Worm (Caenorhabditis elegans) whole organism, late embryonic: ENCODE results near the gene oac-40.

ENCODE experiments used
- ama-1 ChIP-seq: fragments of 150-350 bp; optimal IDR thresholded peaks from 2 replicates; lab custom pipeline; 2014
- ceh-30 ChIP-seq: fragments of 150-350 bp; optimal IDR thresholded peaks from 2 replicates; lab custom pipeline; 2014; ENCODE audit warnings: missing biosample characterization, missing genetic modification characterization
- dmd-4 ChIP-seq: sonication (generic microtip); optimal IDR thresholded peaks from 2 replicates; lab custom pipeline; 2016; ENCODE audit warnings: borderline replicate concordance, missing genetic modification characterization, missing compliant biosample characterization
- lin-11 ChIP-seq: fragments of 200-800 bp; sonication (Bioruptor generic); optimal IDR thresholded peaks from 2 replicates; lab custom pipeline; 2018; ENCODE audit warnings: mild to moderate bottlenecking, missing genetic modification characterization, missing compliant biosample characterization
- ttx-3 ChIP-seq: sonication (generic microtip); optimal IDR thresholded peaks from 2 replicates; lab custom pipeline; 2016; ENCODE audit warnings: missing genetic modification reagents, missing genetic modification characterization, missing compliant biosample characterization

- TF ChIP-seq ceh-30 (tag; lab: Kevin White, UChicago) (no peak), ttx-3 (tag; lab: Kevin White, UChicago) (no peak), dmd-4 (tag; lab: Kevin White, UChicago) (no peak), ama-1 (lab: Kevin White, UChicago) (no peak), lin-11 (tag; lab: Kevin White, UChicago) (no peak)
These were observed 24.9 kb upstream of the oac-40 start, which contains the start of gene F59E11.6 for ce11 chrV:8991679-8992078.
